Worm (Caenorhabditis elegans): ENCODE results near the gene gphr-1.

- TF ChIP-seq unc-39 (tag; optimal IDR thresholded peaks at IDR 0.05): no peak
- TF ChIP-seq ama-1 (optimal IDR thresholded peaks at IDR 0.05): no peak
These were observed 16.4 kb upstream of the gphr-1 start, which contains the start of gene osm-12 for ce11 chrIII:12202437-12202836.
